Worm (Caenorhabditis elegans) whole organism, L1 larva: ENCODE measurements around the gene C53A3.4.

Source experiments
- C04F5.9 ChIP-seq: sonication (generic microtip); optimal IDR thresholded peaks from 2 replicates; lab custom pipeline; 2016; ENCODE audit warnings: missing genetic modification characterization, missing compliant biosample characterization
- C16A3.4 ChIP-seq: fragments of 150-350 bp; optimal IDR thresholded peaks from 2 replicates; lab custom pipeline; 2014; ENCODE audit warnings: missing biosample characterization, missing genetic modification characterization
- alr-1 ChIP-seq: fragments of 200-800 bp; sonication (Bioruptor generic); optimal IDR thresholded peaks from 2 replicates; lab custom pipeline; 2018; ENCODE audit warnings: borderline replicate concordance, mild to moderate bottlenecking, missing genetic modification characterization, missing compliant biosample characterization
- ceh-63 ChIP-seq: fragments of 200-800 bp; sonication (Bioruptor generic); optimal IDR thresholded peaks from 2 replicates; lab custom pipeline; 2018; ENCODE audit warnings: mild to moderate bottlenecking, missing genetic modification characterization, missing compliant biosample characterization
- ceh-8 ChIP-seq: fragments of 200-800 bp; sonication (Bioruptor generic); optimal IDR thresholded peaks from 2 replicates; lab custom pipeline; 2018; ENCODE audit warnings: mild to moderate bottlenecking, missing genetic modification characterization, moderate library complexity, missing compliant biosample characterization
- ceh-82 ChIP-seq, 3 experiments: fragments of 150-350 bp in 1 of 3; sonication (generic microtip) in 2 of 3; optimal IDR thresholded peaks; 2 replicates each; lab custom pipeline; 2014 to 2017; ENCODE audit warnings: missing biosample characterization in 3 of 3, missing genetic modification characterization in 3 of 3
- ces-1 ChIP-seq: fragments of 150-350 bp; optimal IDR thresholded peaks from 2 replicates; lab custom pipeline; 2014; ENCODE audit warnings: missing biosample characterization, missing genetic modification reagents, missing genetic modification characterization
- dsc-1 ChIP-seq: sonication (generic microtip); optimal IDR thresholded peaks from 2 replicates; lab custom pipeline; 2016; ENCODE audit warnings: mild to moderate bottlenecking, missing genetic modification characterization, missing compliant biosample characterization
- efl-1 ChIP-seq, 4 experiments: fragments of 150-350 bp; optimal IDR thresholded peaks in 3 of 4; peaks in 1 of 4; 1 replicate in 1 of 4; 2 replicates in 3 of 4; lab custom pipeline; 2014; ENCODE audit warnings: missing biosample characterization in 2 of 4, missing genetic modification characterization in 2 of 4, missing genetic modification reagents in 2 of 4
- efl-3 ChIP-seq: fragments of 200-800 bp; sonication (Bioruptor generic); optimal IDR thresholded peaks from 2 replicates; lab custom pipeline; 2018; ENCODE audit warnings: mild to moderate bottlenecking, missing genetic modification characterization, missing compliant biosample characterization
- elt-2 ChIP-seq: sonication (generic microtip); optimal IDR thresholded peaks from 2 replicates; lab custom pipeline; 2016; ENCODE audit warnings: missing genetic modification characterization, mild to moderate bottlenecking, inconsistent platforms, missing compliant biosample characterization, missing genetic modification reagents
- elt-3 ChIP-seq, 6 experiments: fragments of 150-350 bp in 1 of 6; sonication (generic microtip); optimal IDR thresholded peaks; 2 replicates each; lab custom pipeline; 2017 to 2018; ENCODE audit warnings: missing biosample characterization in 6 of 6, missing genetic modification characterization in 6 of 6, inconsistent platforms in 1 of 6
- ets-5 ChIP-seq: fragments of 200-800 bp; sonication (Bioruptor generic); IDR thresholded peaks from 2 replicates; pipeline ENCODE4 v1.3.6; 2022; ENCODE audit warnings: missing genetic modification characterization, missing compliant biosample characterization
- fkh-4 ChIP-seq: sonication (generic microtip); optimal IDR thresholded peaks from 2 replicates; lab custom pipeline; 2016; ENCODE audit warnings: missing compliant biosample characterization, missing genetic modification characterization, borderline replicate concordance
- fkh-8 ChIP-seq: sonication (generic microtip); optimal IDR thresholded peaks from 2 replicates; lab custom pipeline; 2016; ENCODE audit warnings: mild to moderate bottlenecking, missing genetic modification characterization, missing compliant biosample characterization
- grh-1 ChIP-seq: fragments of 200-800 bp; sonication (Bioruptor generic); IDR thresholded peaks from 2 replicates; pipeline ENCODE4 v1.3.6; 2022; ENCODE audit warnings: missing genetic modification reagents, missing genetic modification characterization, missing compliant biosample characterization
- hpl-2 ChIP-seq: fragments of 150-350 bp; optimal IDR thresholded peaks from 2 replicates; lab custom pipeline; 2014; ENCODE audit warnings: missing biosample characterization, missing genetic modification reagents, missing genetic modification characterization
- isw-1 ChIP-seq: fragments of 200-800 bp; sonication (Bioruptor generic); IDR thresholded peaks from 2 replicates; pipeline ENCODE4 v1.3.6; 2022; ENCODE audit warnings: missing genetic modification characterization, missing compliant biosample characterization
- jun-1 ChIP-seq: fragments of 150-350 bp; optimal IDR thresholded peaks from 2 replicates; lab custom pipeline; 2014; ENCODE audit warnings: missing biosample characterization, missing genetic modification reagents, missing genetic modification characterization
- lin-13 ChIP-seq: fragments of 150-350 bp; optimal IDR thresholded peaks from 2 replicates; lab custom pipeline; 2014; ENCODE audit warnings: missing biosample characterization, missing genetic modification reagents, missing genetic modification characterization
- lin-35 ChIP-seq, 2 experiments: fragments of 150-350 bp; optimal IDR thresholded peaks; 2 replicates each; lab custom pipeline; 2014; ENCODE audit warnings: missing biosample characterization in 2 of 2, missing genetic modification characterization in 2 of 2, missing genetic modification reagents in 2 of 2
- lsy-2 ChIP-seq, 2 experiments: fragments of 150-350 bp; optimal IDR thresholded peaks; 2 replicates each; lab custom pipeline; 2014; ENCODE audit warnings: missing biosample characterization in 2 of 2, missing genetic modification characterization in 2 of 2
- nhr-19 ChIP-seq: fragments of 200-800 bp; sonication (Bioruptor generic); conservative IDR thresholded peaks from 2 replicates; pipeline ENCODE4 v1.3.6; 2022; ENCODE audit warnings: missing genetic modification characterization, missing compliant biosample characterization
- nhr-20 ChIP-seq: sonication (generic microtip); optimal IDR thresholded peaks from 2 replicates; lab custom pipeline; 2016; ENCODE audit warnings: mild to moderate bottlenecking, missing genetic modification characterization, missing compliant biosample characterization
- nhr-237 ChIP-seq: fragments of 150-350 bp; optimal IDR thresholded peaks from 2 replicates; lab custom pipeline; 2014; ENCODE audit warnings: missing biosample characterization, missing genetic modification characterization
- nhr-28 ChIP-seq: fragments of 150-350 bp; optimal IDR thresholded peaks from 2 replicates; lab custom pipeline; 2014; ENCODE audit warnings: missing biosample characterization, missing genetic modification characterization
- nhr-47 ChIP-seq: sonication (generic microtip); optimal IDR thresholded peaks from 2 replicates; lab custom pipeline; 2016; ENCODE audit warnings: mild to moderate bottlenecking, missing genetic modification characterization, moderate library complexity, missing compliant biosample characterization
- nhr-71 ChIP-seq: sonication (generic microtip); optimal IDR thresholded peaks from 2 replicates; lab custom pipeline; 2016; ENCODE audit warnings: mild to moderate bottlenecking, missing genetic modification characterization, moderate library complexity, missing compliant biosample characterization
- nhr-77 ChIP-seq: fragments of 150-350 bp; optimal IDR thresholded peaks from 2 replicates; lab custom pipeline; 2014; ENCODE audit warnings: missing biosample characterization, missing genetic modification characterization
- nhr-84 ChIP-seq: sonication (generic microtip); optimal IDR thresholded peaks from 2 replicates; lab custom pipeline; 2017; ENCODE audit warnings: missing biosample characterization, missing genetic modification characterization
- nhr-85 ChIP-seq: sonication (generic microtip); peaks from one replicate; lab custom pipeline; 2016; ENCODE audit warnings: missing genetic modification characterization, inconsistent platforms, missing compliant biosample characterization
- pag-3 ChIP-seq: sonication (generic microtip); optimal IDR thresholded peaks from 2 replicates; lab custom pipeline; 2017; ENCODE audit warnings: missing genetic modification characterization, mild to moderate bottlenecking, missing compliant biosample characterization, antibody characterized with exemption, borderline replicate concordance; ENCODE audit not compliant: insufficient read depth
- pax-3 ChIP-seq: fragments of 200-800 bp; sonication (Bioruptor generic); optimal IDR thresholded peaks from 2 replicates; lab custom pipeline; 2018; ENCODE audit warnings: mild to moderate bottlenecking, missing genetic modification characterization, moderate library complexity, missing compliant biosample characterization
- rnt-1 ChIP-seq: sonication (generic microtip); optimal IDR thresholded peaks from 2 replicates; lab custom pipeline; 2016; ENCODE audit warnings: mild to moderate bottlenecking, missing genetic modification characterization, moderate library complexity, missing compliant biosample characterization
- skn-1 ChIP-seq: fragments of 150-350 bp; optimal IDR thresholded peaks from 2 replicates; lab custom pipeline; 2014; ENCODE audit warnings: missing biosample characterization, missing genetic modification characterization
- snu-23 ChIP-seq: sonication (generic microtip); optimal IDR thresholded peaks from 2 replicates; lab custom pipeline; 2016; ENCODE audit warnings: missing genetic modification characterization, missing compliant biosample characterization
- sptf-1 ChIP-seq: fragments of 150-350 bp; optimal IDR thresholded peaks from 2 replicates; lab custom pipeline; 2014; ENCODE audit warnings: missing biosample characterization, missing genetic modification characterization
- sup-37 ChIP-seq: fragments of 200-800 bp; sonication (Bioruptor generic); optimal IDR thresholded peaks from 2 replicates; lab custom pipeline; 2018; ENCODE audit warnings: mild to moderate bottlenecking, missing genetic modification characterization, missing compliant biosample characterization
- tbx-2 ChIP-seq: sonication (generic microtip); optimal IDR thresholded peaks from 2 replicates; lab custom pipeline; 2016; ENCODE audit warnings: missing genetic modification characterization, missing compliant biosample characterization
- tlp-1 ChIP-seq: fragments of 150-350 bp; optimal IDR thresholded peaks from 2 replicates; lab custom pipeline; 2014; ENCODE audit warnings: missing biosample characterization, missing genetic modification characterization
- unc-30 ChIP-seq: sonication (generic microtip); optimal IDR thresholded peaks from 2 replicates; lab custom pipeline; 2017; ENCODE audit warnings: missing biosample characterization, missing genetic modification characterization
- unc-98 ChIP-seq: fragments of 200-800 bp; sonication (Bioruptor generic); IDR thresholded peaks from 2 replicates; pipeline ENCODE4 v1.3.6; 2022; ENCODE audit warnings: missing genetic modification characterization, missing compliant biosample characterization
- xbp-1 ChIP-seq: sonication (generic microtip); optimal IDR thresholded peaks from 2 replicates; lab custom pipeline; 2016; ENCODE audit warnings: missing genetic modification characterization, missing compliant biosample characterization
- zip-4 ChIP-seq: fragments of 200-800 bp; sonication (Bioruptor generic); optimal IDR thresholded peaks from 2 replicates; lab custom pipeline; 2018; ENCODE audit warnings: mild to moderate bottlenecking, missing genetic modification characterization, moderate library complexity, missing compliant biosample characterization
- ztf-11 ChIP-seq, 2 experiments: sonication (generic microtip); optimal IDR thresholded peaks; 2 replicates each; lab custom pipeline; 2016 to 2017; ENCODE audit warnings: missing genetic modification characterization in 2 of 2, missing biosample characterization in 1 of 2, missing compliant biosample characterization in 1 of 2
- ztf-4 ChIP-seq: fragments of 150-350 bp; optimal IDR thresholded peaks from 2 replicates; lab custom pipeline; 2014; ENCODE audit warnings: missing biosample characterization, missing genetic modification characterization

C53A3.4 gene

DNA sequence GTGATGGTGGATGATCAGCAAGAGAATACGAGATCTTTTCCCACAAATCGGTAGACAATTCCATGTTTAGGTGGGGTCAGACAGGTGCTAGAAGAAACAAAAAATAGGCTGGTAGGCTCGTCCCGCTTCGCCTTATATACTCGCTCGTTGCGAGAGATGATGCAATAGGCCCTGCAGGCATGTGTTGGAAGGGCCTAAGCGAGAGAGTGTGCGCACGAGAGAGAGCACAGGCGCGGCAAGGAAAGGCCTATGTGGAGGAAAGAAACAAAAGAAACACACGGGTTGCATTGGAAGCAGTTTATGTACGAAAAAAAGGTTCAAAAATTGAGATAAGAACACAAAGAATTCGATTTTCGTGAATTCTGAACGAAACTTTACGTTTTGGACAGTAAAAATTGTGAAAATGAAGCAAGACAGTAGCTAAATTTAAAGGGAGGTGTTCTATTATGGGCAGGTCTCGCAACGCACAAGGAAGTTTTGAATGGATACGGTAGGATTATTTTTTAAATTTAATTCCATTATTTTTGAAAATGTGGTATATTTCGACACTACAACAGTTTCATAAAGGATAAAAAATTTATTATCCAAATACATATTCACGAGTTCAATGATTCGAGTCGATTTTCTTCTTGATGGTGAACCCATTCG, 22.2 kb upstream of the C53A3.4 start, which contains the start of gene F44E7.5 (continued):
- TF ChIP-seq lin-35 (GFP tag; optimal IDR thresholded peaks at IDR 0.05; lab: Kevin White, UChicago) (peak; percentile 0 to 41), xbp-1 (peak; percentile 8), zip-4 (GFP tag; lab: Kevin White, UChicago) (no peak), sup-37 (GFP tag; lab: Kevin White, UChicago) (no peak), tbx-2 (tag; lab: Kevin White, UChicago) (peak; percentile 34), elt-3 (tag; optimal IDR thresholded peaks at IDR 0.05; lab: Kevin White, UChicago) (peak in 3 of 6 experiments; percentile 11 to 74 (median 51)), efl-1 (optimal IDR thresholded peaks at IDR 0.05; lab: Kevin White, UChicago) (peak; percentile 34 to 61), efl-1 (GFP tag; optimal IDR thresholded peaks at IDR 0.05 in 1 of 2; lab: Kevin White, UChicago) (peak; percentile 23 to 87), ceh-82 (tag; optimal IDR thresholded peaks at IDR 0.05; lab: Kevin White, UChicago) (peak; percentile 31 to 78 (median 41)), snu-23 (peak; percentile 72), rnt-1 (tag; lab: Kevin White, UChicago) (peak; percentile 59), sptf-1 (tag; lab: Kevin White, UChicago) (no peak), elt-2 (tag; lab: Kevin White, UChicago) (peak; percentile 80)
- TF ChIP-seq, all 84 proteins: peak for 29

DNA sequence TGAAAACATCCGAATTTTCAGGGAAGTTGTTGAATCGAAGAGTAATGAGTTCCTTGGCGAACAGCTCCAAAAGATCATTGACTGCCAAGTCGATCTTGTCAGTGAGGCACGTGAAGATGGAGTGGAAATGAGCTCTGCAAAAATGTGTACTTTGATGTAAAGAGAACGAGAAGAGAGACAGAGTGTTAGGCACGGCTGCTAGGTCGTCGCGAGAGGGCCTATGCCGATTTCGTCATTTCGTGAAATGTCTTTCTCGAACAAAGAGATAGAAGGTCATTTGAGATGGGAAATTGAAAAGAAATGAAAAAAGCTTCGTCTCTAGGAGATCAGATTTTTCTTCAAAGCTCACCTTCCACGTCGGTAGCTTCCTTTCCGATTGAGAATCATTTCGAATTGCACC, 21.3 kb upstream of the C53A3.4 start:
- peak; percentile 63 for TF ChIP-seq nhr-19 (GFP tag; lab: Robert Waterston, UW)
- no peak for TF ChIP-seq tlp-1 (tag; lab: Kevin White, UChicago)
- peak in 2 of 3 experiments; percentile 19 to 45 for TF ChIP-seq ceh-82 (tag; optimal IDR thresholded peaks at IDR 0.05; lab: Kevin White, UChicago)
- TF ChIP-seq nhr-47 (tag; lab: Kevin White, UChicago): no peak
- TF ChIP-seq fkh-4 (tag; lab: Kevin White, UChicago): no peak
- TF ChIP-seq efl-3 (GFP tag; lab: Kevin White, UChicago): no peak
- TF ChIP-seq pag-3: no peak
- TF ChIP-seq nhr-237 (tag; lab: Kevin White, UChicago): no peak
- peak; percentile 45 for TF ChIP-seq skn-1
- no peak for TF ChIP-seq lin-13 (GFP tag; lab: Kevin White, UChicago)
- TF ChIP-seq nhr-77 (tag; lab: Kevin White, UChicago): no peak
- TF ChIP-seq ztf-4 (tag; lab: Kevin White, UChicago): no peak
- TF ChIP-seq nhr-85 (tag; lab: Kevin White, UChicago): peak; percentile 48
- no peak for TF ChIP-seq ets-5
- TF ChIP-seq dsc-1 (tag; lab: Kevin White, UChicago): no peak
- TF ChIP-seq pax-3 (tag; lab: Kevin White, UChicago): no peak
- peak; percentile 8 to 36 for TF ChIP-seq efl-1 (optimal IDR thresholded peaks at IDR 0.05; lab: Kevin White, UChicago)
- TF ChIP-seq efl-1 (GFP tag; optimal IDR thresholded peaks at IDR 0.05 in 1 of 2; lab: Kevin White, UChicago): peak in 1 of 2 experiments; percentile 2
- peak; percentile 54 for TF ChIP-seq nhr-71 (tag; lab: Kevin White, UChicago)
- no peak for TF ChIP-seq unc-30
- no peak for TF ChIP-seq xbp-1
- 0 out of 2 replicates have a peak, but pooled peaks have one; percentile 22 for TF ChIP-seq unc-98 (GFP tag; lab: Robert Waterston, UW)
- TF ChIP-seq ceh-63 (GFP tag; lab: Kevin White, UChicago): no peak
- no peak for TF ChIP-seq nhr-84 (tag; lab: Kevin White, UChicago)
- no peak for TF ChIP-seq C16A3.4 (tag; lab: Kevin White, UChicago)
- no peak for TF ChIP-seq tbx-2 (tag; lab: Kevin White, UChicago)
- no peak for TF ChIP-seq sptf-1 (tag; lab: Kevin White, UChicago)
- TF ChIP-seq lin-35 (GFP tag; optimal IDR thresholded peaks at IDR 0.05; lab: Kevin White, UChicago): peak in 1 of 2 experiments; percentile 13
- TF ChIP-seq C04F5.9 (tag; lab: Kevin White, UChicago): no peak
- no peak for TF ChIP-seq elt-2 (tag; lab: Kevin White, UChicago)
- no peak for TF ChIP-seq nhr-28 (tag; lab: Kevin White, UChicago)
- TF ChIP-seq ceh-8 (GFP tag; lab: Kevin White, UChicago): no peak
- peak in 1 of 2 experiments; percentile 39 for TF ChIP-seq lsy-2 (tag; optimal IDR thresholded peaks at IDR 0.05; lab: Kevin White, UChicago)
- no peak for TF ChIP-seq grh-1 (GFP tag; lab: Robert Waterston, UW)
- TF ChIP-seq isw-1 (GFP tag; lab: Robert Waterston, UW): no peak
- TF ChIP-seq zip-4 (GFP tag; lab: Kevin White, UChicago): no peak
- no peak for TF ChIP-seq fkh-8 (tag; lab: Kevin White, UChicago)
- TF ChIP-seq ces-1 (GFP tag; lab: Kevin White, UChicago): no peak
- no peak for TF ChIP-seq hpl-2 (GFP tag; lab: Kevin White, UChicago)
- TF ChIP-seq alr-1 (tag; lab: Kevin White, UChicago): no peak
- TF ChIP-seq nhr-20: peak; percentile 27
- TF ChIP-seq sup-37 (GFP tag; lab: Kevin White, UChicago): no peak
- TF ChIP-seq jun-1 (tag; lab: Kevin White, UChicago): no peak
- no peak for TF ChIP-seq ztf-11 (tag; optimal IDR thresholded peaks at IDR 0.05; lab: Kevin White, UChicago)
